Fruit fly (Drosophila melanogaster) whole organism, embryonic: ENCODE results near the gene Acat2.
A peak's percentile ranks its signal among the peaks of the same experiment; 100 is the strongest.

Experiments
- Atf6 ChIP-seq: fragments of 200-800 bp; sonication (Bioruptor generic); IDR thresholded peaks from 2 replicates; pipeline ENCODE4 v1.3.6; 2022; ENCODE audit warnings: missing biosample characterization, missing genetic modification characterization
- C15 ChIP-seq: fragments of 200-800 bp; sonication (Bioruptor generic); IDR thresholded peaks from 3 replicates; pipeline ENCODE4 v1.3.6; 2022; ENCODE audit warnings: missing biosample characterization, missing genetic modification characterization
- CG10366 ChIP-seq: fragments of 200-800 bp; sonication (Bioruptor generic); IDR thresholded peaks from 2 replicates; pipeline ENCODE4 v1.3.6; 2022; ENCODE audit warnings: missing biosample characterization, missing genetic modification characterization
- CG10462 ChIP-seq: fragments of 200-800 bp; sonication (Bioruptor generic); optimal IDR thresholded peaks from 2 replicates; lab custom pipeline; 2016; ENCODE audit warnings: missing biosample characterization, missing genetic modification characterization
- CG11085 ChIP-seq: fragments of 200-800 bp; sonication (Bioruptor generic); IDR thresholded peaks from 2 replicates; pipeline ENCODE4 v1.3.6; 2022; ENCODE audit warnings: missing biosample characterization, missing genetic modification characterization
- CG15514 ChIP-seq: fragments of 200-800 bp; sonication (Bioruptor generic); optimal IDR thresholded peaks from 3 replicates; lab custom pipeline; 2017; ENCODE audit warnings: missing biosample characterization, missing genetic modification characterization, mild to moderate bottlenecking, moderate library complexity, missing genetic modification reagents
- CG30020 ChIP-seq: fragments of 200-800 bp; optimal IDR thresholded peaks from 2 replicates; lab custom pipeline; 2019; ENCODE audit warnings: missing biosample characterization, mild to moderate bottlenecking, missing genetic modification characterization, moderate library complexity
- CG30403 ChIP-seq: fragments of 200-800 bp; sonication (Bioruptor generic); optimal IDR thresholded peaks from 3 replicates; lab custom pipeline; 2016; ENCODE audit warnings: missing biosample characterization, missing genetic modification characterization
- CG34376 ChIP-seq: fragments of 200-800 bp; sonication (Bioruptor generic); optimal IDR thresholded peaks from 2 replicates; lab custom pipeline; 2018; ENCODE audit warnings: missing biosample characterization, mild to moderate bottlenecking, missing genetic modification characterization
- CG3995 ChIP-seq: fragments of 200-800 bp; sonication (Bioruptor generic); optimal IDR thresholded peaks from 3 replicates; lab custom pipeline; 2016; ENCODE audit warnings: missing biosample characterization, missing genetic modification characterization
- CG4617 ChIP-seq: fragments of 200-800 bp; sonication (Bioruptor generic); optimal IDR thresholded peaks from 3 replicates; lab custom pipeline; 2016; ENCODE audit warnings: missing biosample characterization, missing genetic modification characterization, borderline replicate concordance
- CG7987 ChIP-seq: fragments of 200-800 bp; sonication (Bioruptor generic); optimal IDR thresholded peaks from 2 replicates; lab custom pipeline; 2018; ENCODE audit warnings: missing biosample characterization, mild to moderate bottlenecking, missing genetic modification characterization, moderate library complexity
- CG8089 ChIP-seq: fragments of 200-800 bp; sonication (Bioruptor generic); optimal IDR thresholded peaks from 3 replicates; lab custom pipeline; 2016; ENCODE audit warnings: missing biosample characterization, missing genetic modification characterization
- CG8765 ChIP-seq: fragments of 200-800 bp; sonication (Bioruptor generic); IDR thresholded peaks from 2 replicates; pipeline ENCODE4 v1.3.6; 2022; ENCODE audit warnings: missing biosample characterization, missing genetic modification characterization
- CkIIα-i1 ChIP-seq: fragments of 200-800 bp; sonication (Bioruptor generic); IDR thresholded peaks from 2 replicates; pipeline ENCODE4 v1.3.6; 2022; ENCODE audit warnings: missing biosample characterization, missing genetic modification characterization
- D19B ChIP-seq: fragments of 200-800 bp; sonication (Bioruptor generic); optimal IDR thresholded peaks from 2 replicates; lab custom pipeline; 2017; ENCODE audit warnings: missing biosample characterization, mild to moderate bottlenecking, missing genetic modification characterization
- Dek ChIP-seq: fragments of 200-800 bp; sonication (Bioruptor generic); optimal IDR thresholded peaks from 3 replicates; lab custom pipeline; 2019; ENCODE audit warnings: missing biosample characterization, mild to moderate bottlenecking, missing genetic modification characterization, moderate library complexity
- Dfd ChIP-seq, 2 experiments: fragments of >200 bp; optimal IDR thresholded peaks; 2 replicates each; lab custom pipeline; 2017; ENCODE audit warnings: missing biosample characterization in 2 of 2, missing genetic modification characterization in 2 of 2
- ERR ChIP-seq: fragments of 200-800 bp; sonication (Bioruptor generic); optimal IDR thresholded peaks from 2 replicates; lab custom pipeline; 2016; ENCODE audit warnings: missing biosample characterization, missing genetic modification characterization
- Fer2 ChIP-seq: fragments of 200-800 bp; sonication (Bioruptor generic); optimal IDR thresholded peaks from 2 replicates; lab custom pipeline; 2018; ENCODE audit warnings: missing biosample characterization, mild to moderate bottlenecking, missing genetic modification characterization, moderate library complexity
- H15 ChIP-seq: fragments of 200-800 bp; sonication (Bioruptor generic); IDR thresholded peaks from 3 replicates; pipeline ENCODE4 v1.3.6; 2022; ENCODE audit warnings: missing biosample characterization, missing genetic modification characterization
- HLH3B ChIP-seq: fragments of 200-800 bp; sonication (Bioruptor generic); IDR thresholded peaks from 2 replicates; pipeline ENCODE4 v1.3.6; 2022; ENCODE audit warnings: missing biosample characterization, missing genetic modification characterization
- HLH4C ChIP-seq: fragments of 200-800 bp; sonication (Bioruptor generic); IDR thresholded peaks from 3 replicates; pipeline ENCODE4 v1.3.6; 2022; ENCODE audit warnings: missing biosample characterization, missing genetic modification characterization; ENCODE audit not compliant: partially characterized antibody
- Hmr ChIP-seq: fragments of 200-800 bp; sonication (Bioruptor generic); optimal IDR thresholded peaks from 3 replicates; lab custom pipeline; 2017; ENCODE audit warnings: mild to moderate bottlenecking, missing biosample characterization, missing genetic modification reagents, missing genetic modification characterization
- MESR4 ChIP-seq: fragments of 200-800 bp; sonication (Bioruptor generic); optimal IDR thresholded peaks from 2 replicates; lab custom pipeline; 2018; ENCODE audit warnings: missing biosample characterization, mild to moderate bottlenecking, missing genetic modification characterization, moderate library complexity
- Med ChIP-seq: fragments of 200-800 bp; sonication (Bioruptor generic); peaks from one replicate; lab custom pipeline; 2016; ENCODE audit warnings: missing biosample characterization, missing genetic modification characterization, mild to moderate bottlenecking, inconsistent platforms, moderate library complexity
- Oli ChIP-seq: fragments of 200-800 bp; sonication (Bioruptor generic); optimal IDR thresholded peaks from 2 replicates; lab custom pipeline; 2018; ENCODE audit warnings: missing biosample characterization, mild to moderate bottlenecking, missing genetic modification characterization, moderate library complexity
- Taf1 ChIP-seq: fragments of 200-800 bp; sonication (Bioruptor generic); IDR thresholded peaks from 2 replicates; pipeline ENCODE4 v1.3.6; 2022; ENCODE audit warnings: missing biosample characterization, missing genetic modification characterization
- Vsx1 ChIP-seq: fragments of 200-800 bp; sonication (Bioruptor generic); optimal IDR thresholded peaks from 2 replicates; lab custom pipeline; 2017; ENCODE audit warnings: missing biosample characterization, mild to moderate bottlenecking, missing genetic modification characterization, missing genetic modification reagents
- bigmax ChIP-seq: fragments of 200-800 bp; sonication (Bioruptor generic); optimal IDR thresholded peaks from 2 replicates; lab custom pipeline; 2018; ENCODE audit warnings: missing biosample characterization, mild to moderate bottlenecking, missing genetic modification characterization
- chif ChIP-seq, 2 experiments: fragments of 200-800 bp; sonication (Bioruptor generic); optimal IDR thresholded peaks; 3 replicates each; lab custom pipeline; 2016; ENCODE audit warnings: missing biosample characterization in 2 of 2, missing genetic modification characterization in 2 of 2
- dysf ChIP-seq: fragments of 200-800 bp; sonication (Bioruptor generic); IDR thresholded peaks from 3 replicates; pipeline ENCODE4 v1.3.6; 2022; ENCODE audit warnings: missing biosample characterization, missing genetic modification characterization
- emc ChIP-seq: fragments of 200-800 bp; sonication (Bioruptor generic); optimal IDR thresholded peaks from 2 replicates; lab custom pipeline; 2016; ENCODE audit warnings: missing biosample characterization, missing genetic modification characterization
- esg ChIP-seq: fragments of 200-800 bp; sonication (Bioruptor generic); conservative IDR thresholded peaks from 2 replicates; pipeline ENCODE4 v1.3.6; 2022; ENCODE audit warnings: missing biosample characterization, missing genetic modification characterization
- gcm2 ChIP-seq: fragments of 200-800 bp; sonication (Bioruptor generic); optimal IDR thresholded peaks from 2 replicates; lab custom pipeline; 2016; ENCODE audit warnings: missing biosample characterization, missing genetic modification characterization
- gfzf ChIP-seq: fragments of 200-800 bp; sonication (Bioruptor generic); optimal IDR thresholded peaks from 2 replicates; lab custom pipeline; 2016; ENCODE audit warnings: missing biosample characterization, mild to moderate bottlenecking, missing genetic modification characterization, moderate library complexity
- gt ChIP-seq: fragments of 200-800 bp; sonication (Bioruptor generic); IDR thresholded peaks from 2 replicates; pipeline ENCODE4 v1.3.6; 2022; ENCODE audit warnings: missing biosample characterization, missing genetic modification characterization
- hkb ChIP-seq, 2 experiments: fragments of 200-800 bp in 1 of 2; fragments of >200 bp in 1 of 2; sonication (Bioruptor generic) in 1 of 2; IDR thresholded peaks in 1 of 2; optimal IDR thresholded peaks in 1 of 2; 2 replicates each; pipeline versions ENCODE4 v1.3.6 to Lab custom; 2017 to 2022; ENCODE audit warnings: missing biosample characterization in 1 of 2, missing genetic modification characterization in 1 of 2
- kni ChIP-seq: fragments of 200-800 bp; sonication (Bioruptor generic); optimal IDR thresholded peaks from 3 replicates; lab custom pipeline; 2017; ENCODE audit warnings: mild to moderate bottlenecking, missing biosample characterization, missing genetic modification reagents, missing genetic modification characterization
- nerfin-1 ChIP-seq: fragments of 200-800 bp; sonication (Bioruptor generic); optimal IDR thresholded peaks from 3 replicates; lab custom pipeline; 2019; ENCODE audit warnings: missing biosample characterization, mild to moderate bottlenecking, missing genetic modification characterization, moderate library complexity
- onecut ChIP-seq: fragments of 200-800 bp; sonication (Bioruptor generic); IDR thresholded peaks from 2 replicates; pipeline ENCODE4 v1.3.6; 2022; ENCODE audit warnings: missing biosample characterization, missing genetic modification characterization
- p53 ChIP-seq: fragments of 200-800 bp; sonication (Bioruptor generic); optimal IDR thresholded peaks from 2 replicates; lab custom pipeline; 2016; ENCODE audit warnings: missing biosample characterization, missing genetic modification characterization
- pfk ChIP-seq: fragments of 200-800 bp; sonication (Bioruptor generic); optimal IDR thresholded peaks from 2 replicates; lab custom pipeline; 2018; ENCODE audit warnings: missing biosample characterization, mild to moderate bottlenecking, missing genetic modification characterization, moderate library complexity
- prd ChIP-seq, 3 experiments: fragments of >200 bp in 2 of 3; fragments of 200-800 bp in 1 of 3; sonication (Bioruptor generic) in 1 of 3; optimal IDR thresholded peaks in 2 of 3; IDR thresholded peaks in 1 of 3; 2 replicates in 2 of 3; 3 replicates in 1 of 3; pipeline versions ENCODE4 v1.3.6 to Lab custom; 2017 to 2022; ENCODE audit warnings: missing biosample characterization in 1 of 3, missing genetic modification characterization in 1 of 3
- repo ChIP-seq: fragments of 200-800 bp; sonication (Bioruptor generic); optimal IDR thresholded peaks from 2 replicates; lab custom pipeline; 2016; ENCODE audit warnings: missing biosample characterization, missing genetic modification characterization
- scrt ChIP-seq: fragments of 200-800 bp; sonication (Bioruptor generic); optimal IDR thresholded peaks from 2 replicates; lab custom pipeline; 2018; ENCODE audit warnings: missing biosample characterization, mild to moderate bottlenecking, missing genetic modification characterization, moderate library complexity
- sens ChIP-seq: fragments of 200-800 bp; sonication (Bioruptor generic); peaks from one replicate; lab custom pipeline; 2016; ENCODE audit warnings: missing biosample characterization, missing genetic modification characterization
- tup ChIP-seq: fragments of 200-800 bp; sonication (Bioruptor generic); optimal IDR thresholded peaks from 2 replicates; lab custom pipeline; 2016; ENCODE audit warnings: missing biosample characterization, mild to moderate bottlenecking, missing genetic modification characterization, moderate library complexity
- twi ChIP-seq: fragments of 200-800 bp; optimal IDR thresholded peaks from 2 replicates; lab custom pipeline; 2019; ENCODE audit warnings: missing biosample characterization, mild to moderate bottlenecking, missing genetic modification characterization, moderate library complexity
- z ChIP-seq: fragments of 200-800 bp; sonication (Bioruptor generic); IDR thresholded peaks from 3 replicates; pipeline ENCODE4 v1.3.6; 2022; ENCODE audit warnings: missing biosample characterization, missing genetic modification characterization
- zf30C ChIP-seq: fragments of 200-800 bp; sonication (Bioruptor generic); optimal IDR thresholded peaks from 3 replicates; lab custom pipeline; 2018; ENCODE audit warnings: missing biosample characterization, mild to moderate bottlenecking, missing genetic modification characterization

Gene Acat2

dm6 chr3L:1329724-1330123 lies 27.0 kb downstream of the Acat2 start, which contains the start of gene ND-ACP (continued):
- TF ChIP-seq D19B (no peak), Vsx1 (GFP tag; lab: Kevin White, UChicago) (no peak), CG7987 (GFP tag; lab: Kevin White, UChicago) (no peak), H15 (GFP tag; lab: Robert Waterston, UW) (no peak), pfk (GFP tag; lab: Kevin White, UChicago) (no peak), zf30C (GFP tag; lab: Kevin White, UChicago) (no peak), C15 (GFP tag; lab: Robert Waterston, UW) (no peak), CG10462 (no peak), nerfin-1 (tag; lab: Kevin White, UChicago) (no peak), MESR4 (GFP tag; lab: Kevin White, UChicago) (peak; percentile 93), onecut (GFP tag; lab: Robert Waterston, UW) (no peak), HLH3B (GFP tag; lab: Robert Waterston, UW) (no peak), CkIIα-i1 (GFP tag; lab: Robert Waterston, UW) (no peak), p53 (GFP tag; lab: Kevin White, UChicago) (no peak), esg (no peak), dysf (GFP tag; lab: Robert Waterston, UW) (no peak), CG30403 (GFP tag; lab: Kevin White, UChicago) (no peak), Fer2 (tag; lab: Kevin White, UChicago) (no peak), repo (GFP tag; lab: Kevin White, UChicago) (no peak), tup (GFP tag; lab: Kevin White, UChicago) (no peak), CG30020 (peak; percentile 32), CG8765 (GFP tag; lab: Robert Waterston, UW) (no peak), gt (GFP tag; lab: Robert Waterston, UW) (no peak), kni (GFP tag; lab: Kevin White, UChicago) (no peak), CG8089 (GFP tag; lab: Kevin White, UChicago) (no peak), sens (GFP tag; lab: Kevin White, UChicago) (no peak), Med (GFP tag; lab: Kevin White, UChicago) (peak; percentile 67), CG10366 (GFP tag; lab: Robert Waterston, UW) (no peak), gfzf (GFP tag; lab: Kevin White, UChicago) (peak; percentile 77), Dek (no peak), Dfd (GFP tag; optimal IDR thresholded peaks at IDR 0.05; lab: Kevin White, UChicago) (no peak), HLH4C (GFP tag; lab: Robert Waterston, UW) (peak; percentile 34; the same call in 1 of the 3 replicates), CG34376 (GFP tag; lab: Kevin White, UChicago) (no peak), CG3995 (GFP tag; lab: Kevin White, UChicago) (peak; percentile 56), CG11085 (GFP tag; lab: Robert Waterston, UW) (no peak), hkb (optimal IDR thresholded peaks at IDR 0.05; lab: Kevin White, UChicago) (peak; percentile 18), hkb (GFP tag; IDR thresholded peaks at IDR 0.05; lab: Robert Waterston, UW) (no peak), gcm2 (GFP tag; lab: Kevin White, UChicago) (no peak), CG4617 (GFP tag; lab: Kevin White, UChicago) (peak; percentile 28), emc (no peak), Atf6 (no peak), Oli (no peak), prd (optimal IDR thresholded peaks at IDR 0.05; lab: Kevin White, UChicago) (no peak), prd (GFP tag; IDR thresholded peaks at IDR 0.05; lab: Robert Waterston, UW) (no peak), Hmr (no peak), ERR (GFP tag; lab: Kevin White, UChicago) (no peak), scrt (GFP tag; lab: Kevin White, UChicago) (no peak), z (no peak), chif (GFP tag; optimal IDR thresholded peaks at IDR 0.05; lab: Kevin White, UChicago) (no peak), CG15514 (GFP tag; lab: Kevin White, UChicago) (peak; percentile 66), Taf1 (GFP tag; lab: Robert Waterston, UW) (no peak), bigmax (GFP tag; lab: Kevin White, UChicago) (no peak), twi (tag; lab: Kevin White, UChicago) (no peak)
